Worm (Caenorhabditis elegans): Measurements from ENCODE around the gene acp-3.
A peak's percentile ranks its signal among the peaks of the same experiment; 100 is the strongest.

Gene acp-3

DNA sequence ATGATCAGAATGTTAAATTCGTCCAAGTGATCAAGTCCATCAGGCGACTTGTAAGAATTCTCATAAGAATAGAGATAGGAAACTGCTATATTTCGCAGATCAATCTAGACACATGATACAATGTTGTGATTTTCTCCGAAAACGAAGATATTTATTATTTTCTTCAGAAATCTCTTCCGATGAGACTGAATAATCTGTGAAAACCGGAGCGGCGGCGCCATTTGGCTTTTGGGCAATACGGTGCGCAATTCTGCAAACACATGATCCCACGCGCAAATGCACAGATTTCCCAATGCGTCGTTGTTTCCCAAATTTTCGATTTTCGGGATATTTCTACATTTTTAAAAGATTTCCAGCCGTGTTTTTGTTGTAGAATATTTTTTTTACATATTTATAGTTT, 5.2 kb upstream of the acp-3 start (continued):
- peak; percentile 9 for TF ChIP-seq dpl-1 (GFP tag; optimal IDR thresholded peaks at IDR 0.05)
- TF ChIP-seq egl-18 (GFP tag; IDR thresholded peaks at IDR 0.05) = no peak
- no peak for TF ChIP-seq nhr-80 (tag; optimal IDR thresholded peaks at IDR 0.05)
- no peak for TF ChIP-seq zim-3 (tag; optimal IDR thresholded peaks at IDR 0.05)
- TF ChIP-seq cebp-1 (GFP tag; IDR thresholded peaks at IDR 0.05) = peak; percentile 30; the same call in 1 of the 2 replicates
- TF ChIP-seq cebp-1 (tag; optimal IDR thresholded peaks at IDR 0.05) = peak; percentile 80
- no peak for TF ChIP-seq snpc-1.3 (tag; optimal IDR thresholded peaks at IDR 0.05; ENCODE audit: insufficient read depth)
- no peak for TF ChIP-seq F10E7.11 (tag; optimal IDR thresholded peaks at IDR 0.05)
- TF ChIP-seq F39B2.1 (GFP tag; IDR thresholded peaks at IDR 0.05) = no peak
- TF ChIP-seq Y53F4B.3 (GFP tag; IDR thresholded peaks at IDR 0.05) = no peak
- TF ChIP-seq Y56A3A.18 (GFP tag; IDR thresholded peaks at IDR 0.05) = no peak
- TF ChIP-seq sea-2 (GFP tag; IDR thresholded peaks at IDR 0.05) = no peak
- no peak for TF ChIP-seq dpff-1 (tag; optimal IDR thresholded peaks at IDR 0.05)
- no peak for TF ChIP-seq let-607 (tag; optimal IDR thresholded peaks at IDR 0.05)
- no peak for TF ChIP-seq lsy-27 (tag; optimal IDR thresholded peaks at IDR 0.05; ENCODE audit: borderline replicate concordance, insufficient read depth)
- no peak for TF ChIP-seq F49E8.2 (tag; optimal IDR thresholded peaks at IDR 0.05; ENCODE audit: insufficient read depth)
- TF ChIP-seq repo-1 (tag; optimal IDR thresholded peaks at IDR 0.05) = no peak
- no peak for TF ChIP-seq attf-6 (GFP tag; IDR thresholded peaks at IDR 0.05)
- no peak for TF ChIP-seq madf-3 (GFP tag; IDR thresholded peaks at IDR 0.05)
- no peak for TF ChIP-seq akir-1 (GFP tag; optimal IDR thresholded peaks at IDR 0.05)
- no peak for TF ChIP-seq B0019.2 (GFP tag; conservative IDR thresholded peaks at IDR 0.05)
- no peak for TF ChIP-seq ets-4 (GFP tag; optimal IDR thresholded peaks at IDR 0.05)
- no peak for TF ChIP-seq tbx-9 (tag; optimal IDR thresholded peaks at IDR 0.05; ENCODE audit: borderline replicate concordance)
- peak; percentile 5 for TF ChIP-seq xnd-1 (tag; optimal IDR thresholded peaks at IDR 0.05)
- 0 out of 2 replicates have a peak, but pooled peaks have one; percentile 47 for TF ChIP-seq aptf-2 (GFP tag; conservative IDR thresholded peaks at IDR 0.05)
- no peak for TF ChIP-seq ztf-6 (GFP tag; IDR thresholded peaks at IDR 0.05)
- peak; percentile 49 for TF ChIP-seq mcd-1 (GFP tag; IDR thresholded peaks at IDR 0.05)
- peak in 1 of 3 experiments; percentile 7 for TF ChIP-seq lin-35 (GFP tag; optimal IDR thresholded peaks at IDR 0.05)
- TF ChIP-seq nfya-1 (tag; optimal IDR thresholded peaks at IDR 0.05; ENCODE audit: borderline replicate concordance, insufficient read depth) = no peak
- TF ChIP-seq hlh-26 (GFP tag; conservative IDR thresholded peaks at IDR 0.05) = no peak
- TF ChIP-seq tbp1 (GFP tag; optimal IDR thresholded peaks at IDR 0.05) = peak; percentile 38
- no peak for TF ChIP-seq nhr-27 (tag; optimal IDR thresholded peaks at IDR 0.05)
- no peak for TF ChIP-seq F52B5.7 (tag; optimal IDR thresholded peaks at IDR 0.05)
- TF ChIP-seq ceh-40 (GFP tag; IDR thresholded peaks at IDR 0.05) = no peak
- TF ChIP-seq K11D2.4 (GFP tag; IDR thresholded peaks at IDR 0.05) = no peak
- peak; percentile 57; the same call in 1 of the 2 replicates for TF ChIP-seq dox-1 (GFP tag; IDR thresholded peaks at IDR 0.05)
- TF ChIP-seq C17E4.6 (GFP tag; IDR thresholded peaks at IDR 0.05) = no peak
- no peak for TF ChIP-seq F37B4.10 (GFP tag; IDR thresholded peaks at IDR 0.05)
- TF ChIP-seq hsf-1 (GFP tag; IDR thresholded peaks at IDR 0.05) = 0 out of 2 replicates have a peak, but pooled peaks have one; percentile 9
- no peak for TF ChIP-seq rcor-1 (GFP tag; IDR thresholded peaks at IDR 0.05)
- TF ChIP-seq F57C9.4 (tag; optimal IDR thresholded peaks at IDR 0.05) = no peak
- no peak for TF ChIP-seq Y67H2A.10 (GFP tag; conservative IDR thresholded peaks at IDR 0.05)
- TF ChIP-seq B0261.1 (tag; optimal IDR thresholded peaks at IDR 0.05) = no peak
- TF ChIP-seq madf-10 (tag; optimal IDR thresholded peaks at IDR 0.05) = no peak
- TF ChIP-seq snpc-1.1 (tag; optimal IDR thresholded peaks at IDR 0.05; ENCODE audit: insufficient read depth) = peak; percentile 22
- TF ChIP-seq mxl-1 (tag; optimal IDR thresholded peaks at IDR 0.05) = no peak
- TF ChIP-seq ztf-28 (GFP tag; IDR thresholded peaks at IDR 0.05) = no peak
- no peak for TF ChIP-seq bed-2 (GFP tag; IDR thresholded peaks at IDR 0.05)

Data from whole organism, young adult.